Worm (Caenorhabditis elegans): ENCODE data around the gene srlf-7.

srlf-7 gene

ce11 chrIV:7234623-7235022 is 45.5 kb downstream of the srlf-7 start:
- no peak for TF ChIP-seq aly-2 (tag; optimal IDR thresholded peaks at IDR 0.05)
- TF ChIP-seq elt-1 (tag; optimal IDR thresholded peaks at IDR 0.05) = peak; percentile 93

- TF ChIP-seq snpc-4 (tag; optimal IDR thresholded peaks at IDR 0.05) (peak; percentile 45), unc-62 (GFP tag; optimal IDR thresholded peaks at IDR 0.05) (no peak), aly-2 (tag; optimal IDR thresholded peaks at IDR 0.05) (no peak), ZK546.5 (tag; optimal IDR thresholded peaks at IDR 0.05) (no peak), nhr-12 (tag; optimal IDR thresholded peaks at IDR 0.05) (no peak), unc-39 (tag; optimal IDR thresholded peaks at IDR 0.05) (no peak), sea-2 (GFP tag; optimal IDR thresholded peaks at IDR 0.05) (no peak), eor-1 (tag; optimal IDR thresholded peaks at IDR 0.05) (no peak), nhr-28 (tag; optimal IDR thresholded peaks at IDR 0.05) (no peak), ama-1 (optimal IDR thresholded peaks at IDR 0.05) (no peak), ztf-4 (tag; optimal IDR thresholded peaks at IDR 0.05) (no peak), tbx-2 (tag; optimal IDR thresholded peaks at IDR 0.05) (peak; percentile 44), ceh-82 (tag; optimal IDR thresholded peaks at IDR 0.05) (no peak), nhr-67 (tag; optimal IDR thresholded peaks at IDR 0.05) (no peak), lin-39 (tag; optimal IDR thresholded peaks at IDR 0.05) (peak; percentile 58), nfya-1 (tag; optimal IDR thresholded peaks at IDR 0.05; ENCODE audit: insufficient read depth) (peak; percentile 79), skn-1 (tag; optimal IDR thresholded peaks at IDR 0.05) (no peak), nhr-43 (tag; optimal IDR thresholded peaks at IDR 0.05; ENCODE audit: poor library complexity, severe bottlenecking) (no peak), mdl-1 (tag; optimal IDR thresholded peaks at IDR 0.05) (no peak), R02D3.7 (tag; optimal IDR thresholded peaks at IDR 0.05) (no peak), ceh-9 (tag; optimal IDR thresholded peaks at IDR 0.05) (no peak), elt-3 (tag; optimal IDR thresholded peaks at IDR 0.05) (no peak), pqm-1 (tag; optimal IDR thresholded peaks at IDR 0.05) (peak; percentile 87), fkh-2 (tag; optimal IDR thresholded peaks at IDR 0.05) (no peak), egl-27 (tag; optimal IDR thresholded peaks at IDR 0.05) (no peak), elt-1 (tag; optimal IDR thresholded peaks at IDR 0.05) (no peak), nhr-76 (tag; optimal IDR thresholded peaks at IDR 0.05) (no peak), lsy-12 (tag; optimal IDR thresholded peaks at IDR 0.05) (no peak), daf-12 (tag; optimal IDR thresholded peaks at IDR 0.05) (no peak), ztf-11 (tag; optimal IDR thresholded peaks at IDR 0.05) (no peak), elt-2 (tag; optimal IDR thresholded peaks at IDR 0.05) (peak; percentile 92), pha-4 (tag; optimal IDR thresholded peaks at IDR 0.05) (peak; percentile 64), nhr-23 (tag; optimal IDR thresholded peaks at IDR 0.05) (peak; percentile 6), nhr-11 (tag; optimal IDR thresholded peaks at IDR 0.05) (peak; percentile 34), jun-1 (tag; optimal IDR thresholded peaks at IDR 0.05) (peak; percentile 76), zag-1 (tag; optimal IDR thresholded peaks at IDR 0.05) (no peak), ceh-28 (tag; optimal IDR thresholded peaks at IDR 0.05) (no peak), fkh-10 (GFP tag; optimal IDR thresholded peaks at IDR 0.05) (no peak), nhr-237 (tag; optimal IDR thresholded peaks at IDR 0.05) (no peak), egl-5 (tag; optimal IDR thresholded peaks at IDR 0.05) (peak; percentile 55), hmg-11 (tag; optimal IDR thresholded peaks at IDR 0.05) (peak; percentile 79), nhr-25 (tag; optimal IDR thresholded peaks at IDR 0.05) (no peak), nhr-77 (tag; optimal IDR thresholded peaks at IDR 0.05) (no peak), ceh-16 (tag; optimal IDR thresholded peaks at IDR 0.05) (no peak), mml-1 (tag; optimal IDR thresholded peaks at IDR 0.05) (no peak), fos-1 (tag; optimal IDR thresholded peaks at IDR 0.05) (no peak), lin-15B (tag; optimal IDR thresholded peaks at IDR 0.05) (peak; percentile 39)
These were observed 46.4 kb downstream of the srlf-7 start for ce11 chrIV:7235382-7235917.

Measured in whole organism, L3 larva.